Worm (Caenorhabditis elegans) whole organism, young adult: ENCODE results near the gene flp-7.

Experiments used
- B0019.2 ChIP-seq: fragments of 200-800 bp; sonication (Bioruptor generic); conservative IDR thresholded peaks from 2 replicates; pipeline ENCODE4 v1.3.6; 2022; ENCODE audit warnings: missing genetic modification reagents, missing genetic modification characterization, missing compliant biosample characterization
- B0035.1 ChIP-seq: sonication (generic microtip); optimal IDR thresholded peaks from 2 replicates; lab custom pipeline; 2016; ENCODE audit warnings: missing genetic modification characterization, mild to moderate bottlenecking, missing compliant biosample characterization, missing genotype, missing genetic modification reagents
- B0261.1 ChIP-seq: sonication (generic microtip); optimal IDR thresholded peaks from 2 replicates; lab custom pipeline; 2016; ENCODE audit warnings: mild to moderate bottlenecking, missing genetic modification characterization, moderate library complexity, missing compliant biosample characterization
- B0336.3 ChIP-seq: fragments of 200-800 bp; sonication (Bioruptor generic); IDR thresholded peaks from 2 replicates; pipeline ENCODE4 v1.3.6; 2022; ENCODE audit warnings: missing genetic modification characterization, missing compliant biosample characterization
- C06A6.2 ChIP-seq: fragments of 200-800 bp; sonication (Bioruptor generic); conservative IDR thresholded peaks from 2 replicates; pipeline ENCODE4 v1.3.6; 2022; ENCODE audit warnings: missing genetic modification characterization, missing compliant biosample characterization
- F22D6.2 ChIP-seq: sonication (generic microtip); optimal IDR thresholded peaks from 2 replicates; lab custom pipeline; 2016; ENCODE audit warnings: mild to moderate bottlenecking, missing genetic modification characterization, missing compliant biosample characterization
- F37B4.10 ChIP-seq: fragments of 200-800 bp; sonication (Bioruptor generic); IDR thresholded peaks from 2 replicates; pipeline ENCODE4 v1.3.6; 2022; ENCODE audit warnings: missing genetic modification characterization, missing compliant biosample characterization
- F39B2.1 ChIP-seq: fragments of 200-800 bp; sonication (Bioruptor generic); IDR thresholded peaks from 2 replicates; pipeline ENCODE4 v1.3.6; 2022; ENCODE audit warnings: missing genetic modification reagents, missing genetic modification characterization, missing compliant biosample characterization
- T26A5.8 ChIP-seq: sonication (generic microtip); optimal IDR thresholded peaks from 2 replicates; lab custom pipeline; 2016; ENCODE audit warnings: missing genetic modification characterization, missing compliant biosample characterization
- Y53F4B.3 ChIP-seq: fragments of 200-800 bp; sonication (Bioruptor generic); IDR thresholded peaks from 2 replicates; pipeline ENCODE4 v1.3.6; 2022; ENCODE audit warnings: missing genetic modification reagents, missing genetic modification characterization, missing compliant biosample characterization
- aptf-3 ChIP-seq: fragments of 200-800 bp; sonication (Bioruptor generic); IDR thresholded peaks from 2 replicates; pipeline ENCODE4 v1.3.6; 2022; ENCODE audit warnings: missing genetic modification characterization, missing compliant biosample characterization
- atf-7 ChIP-seq: sonication (generic microtip); optimal IDR thresholded peaks from 2 replicates; lab custom pipeline; 2017; ENCODE audit warnings: mild to moderate bottlenecking, missing genetic modification characterization, missing compliant biosample characterization
- athp-1 ChIP-seq: sonication (generic microtip); optimal IDR thresholded peaks from 2 replicates; lab custom pipeline; 2017; ENCODE audit warnings: mild to moderate bottlenecking, missing genetic modification characterization, missing compliant biosample characterization
- attf-6 ChIP-seq: fragments of 200-800 bp; sonication (Bioruptor generic); IDR thresholded peaks from 2 replicates; pipeline ENCODE4 v1.3.6; 2022; ENCODE audit warnings: missing genetic modification reagents, missing genetic modification characterization, missing compliant biosample characterization
- ceh-58 ChIP-seq: fragments of 200-800 bp; sonication (Bioruptor generic); IDR thresholded peaks from 2 replicates; pipeline ENCODE4 v1.3.6; 2022; ENCODE audit warnings: missing genetic modification characterization, missing compliant biosample characterization
- die-1 ChIP-seq: sonication (generic microtip); optimal IDR thresholded peaks from 2 replicates; lab custom pipeline; 2016; ENCODE audit warnings: missing genotype, mild to moderate bottlenecking, missing genetic modification characterization, missing compliant biosample characterization
- efl-1 ChIP-seq: fragments of 150-350 bp; optimal IDR thresholded peaks from 2 replicates; lab custom pipeline; 2014; ENCODE audit warnings: missing biosample characterization, missing genetic modification reagents, missing genetic modification characterization
- ets-4 ChIP-seq: fragments of 200-800 bp; sonication (Bioruptor generic); optimal IDR thresholded peaks from 2 replicates; lab custom pipeline; 2018; ENCODE audit warnings: mild to moderate bottlenecking, missing genetic modification characterization, missing compliant biosample characterization
- fkh-3 ChIP-seq: sonication (generic microtip); optimal IDR thresholded peaks from 2 replicates; lab custom pipeline; 2016; ENCODE audit warnings: mild to moderate bottlenecking, missing genetic modification characterization, missing compliant biosample characterization
- gei-17 ChIP-seq: fragments of 200-800 bp; sonication (Bioruptor generic); optimal IDR thresholded peaks from 2 replicates; lab custom pipeline; 2018; ENCODE audit warnings: mild to moderate bottlenecking, missing genetic modification characterization, missing compliant biosample characterization
- him-1 ChIP-seq: sonication (generic microtip); optimal IDR thresholded peaks from 2 replicates; lab custom pipeline; 2016; ENCODE audit warnings: missing genotype, missing genetic modification reagents, missing genetic modification characterization, missing compliant biosample characterization
- hlh-26 ChIP-seq: fragments of 200-800 bp; sonication (Bioruptor generic); conservative IDR thresholded peaks from 2 replicates; pipeline ENCODE4 v1.3.6; 2022; ENCODE audit warnings: missing genetic modification reagents, missing genetic modification characterization, missing compliant biosample characterization
- hmg-20 ChIP-seq: fragments of 200-800 bp; sonication (Bioruptor generic); IDR thresholded peaks from 2 replicates; pipeline ENCODE4 v1.3.6; 2022; ENCODE audit warnings: missing genetic modification reagents, missing genetic modification characterization, missing compliant biosample characterization
- hsf-1 ChIP-seq: fragments of 200-800 bp; sonication (Bioruptor generic); IDR thresholded peaks from 2 replicates; pipeline ENCODE4 v1.3.6; 2022; ENCODE audit warnings: missing genetic modification reagents, missing genetic modification characterization, missing compliant biosample characterization
- lag-1 ChIP-seq: fragments of 200-800 bp; sonication (Bioruptor generic); IDR thresholded peaks from 2 replicates; pipeline ENCODE4 v1.3.6; 2022; ENCODE audit warnings: missing genetic modification reagents, missing genetic modification characterization, missing compliant biosample characterization
- lsy-27 ChIP-seq: sonication (generic microtip); optimal IDR thresholded peaks from 2 replicates; lab custom pipeline; 2017; ENCODE audit warnings: missing genetic modification characterization, mild to moderate bottlenecking, missing compliant biosample characterization, antibody characterized with exemption, missing genotype, borderline replicate concordance; ENCODE audit not compliant: insufficient read depth
- madf-8 ChIP-seq: fragments of 200-800 bp; sonication (Bioruptor generic); conservative IDR thresholded peaks from 2 replicates; pipeline ENCODE4 v1.3.6; 2022; ENCODE audit warnings: missing genetic modification reagents, missing genetic modification characterization, missing compliant biosample characterization
- nfyb-1 ChIP-seq: fragments of 200-800 bp; sonication (Bioruptor generic); IDR thresholded peaks from 2 replicates; pipeline ENCODE4 v1.3.6; 2022; ENCODE audit warnings: missing genetic modification reagents, missing genetic modification characterization, missing compliant biosample characterization
- pha-4 ChIP-seq: fragments of 150-350 bp; sonication (generic microtip); optimal IDR thresholded peaks from 2 replicates; lab custom pipeline; 2014; ENCODE audit warnings: missing biosample characterization, missing genetic modification reagents, missing genetic modification characterization
- rec-8 ChIP-seq, 2 experiments: sonication (generic microtip); optimal IDR thresholded peaks; 2 replicates each; lab custom pipeline; 2016; ENCODE audit warnings: mild to moderate bottlenecking in 2 of 2, missing genetic modification characterization in 2 of 2, missing genetic modification reagents in 2 of 2, missing genotype in 2 of 2, missing biosample characterization in 1 of 2, missing compliant biosample characterization in 1 of 2, moderate library complexity in 1 of 2
- snpc-1.1 ChIP-seq: sonication (generic microtip); optimal IDR thresholded peaks from 2 replicates; lab custom pipeline; 2017; ENCODE audit warnings: missing genetic modification characterization, mild to moderate bottlenecking, missing compliant biosample characterization, antibody characterized with exemption, moderate library complexity, missing genotype, missing genetic modification reagents; ENCODE audit not compliant: insufficient read depth
- sptf-2 ChIP-seq: fragments of 200-800 bp; sonication (Bioruptor generic); optimal IDR thresholded peaks from 2 replicates; lab custom pipeline; 2018; ENCODE audit warnings: mild to moderate bottlenecking, missing genetic modification characterization, missing compliant biosample characterization
- tlf-1 ChIP-seq: fragments of 200-800 bp; sonication (Bioruptor generic); optimal IDR thresholded peaks from 2 replicates; lab custom pipeline; 2018; ENCODE audit warnings: mild to moderate bottlenecking, missing genetic modification characterization, missing compliant biosample characterization
- unc-62 ChIP-seq: fragments of 150-350 bp; optimal IDR thresholded peaks from 2 replicates; lab custom pipeline; 2014; ENCODE audit warnings: missing biosample characterization, missing genetic modification reagents, missing genetic modification characterization
- zfh-2 ChIP-seq: fragments of 200-800 bp; sonication (Bioruptor generic); conservative IDR thresholded peaks from 2 replicates; pipeline ENCODE4 v1.3.6; 2022; ENCODE audit warnings: missing genetic modification reagents, missing genetic modification characterization, missing compliant biosample characterization
- ztf-18 ChIP-seq: sonication (generic microtip); optimal IDR thresholded peaks from 2 replicates; lab custom pipeline; 2016; ENCODE audit warnings: missing genotype, mild to moderate bottlenecking, missing genetic modification characterization, missing compliant biosample characterization
- ztf-26 ChIP-seq: sonication (generic microtip); optimal IDR thresholded peaks from 2 replicates; lab custom pipeline; 2017; ENCODE audit warnings: missing genetic modification characterization, missing compliant biosample characterization

Gene flp-7

DNA sequence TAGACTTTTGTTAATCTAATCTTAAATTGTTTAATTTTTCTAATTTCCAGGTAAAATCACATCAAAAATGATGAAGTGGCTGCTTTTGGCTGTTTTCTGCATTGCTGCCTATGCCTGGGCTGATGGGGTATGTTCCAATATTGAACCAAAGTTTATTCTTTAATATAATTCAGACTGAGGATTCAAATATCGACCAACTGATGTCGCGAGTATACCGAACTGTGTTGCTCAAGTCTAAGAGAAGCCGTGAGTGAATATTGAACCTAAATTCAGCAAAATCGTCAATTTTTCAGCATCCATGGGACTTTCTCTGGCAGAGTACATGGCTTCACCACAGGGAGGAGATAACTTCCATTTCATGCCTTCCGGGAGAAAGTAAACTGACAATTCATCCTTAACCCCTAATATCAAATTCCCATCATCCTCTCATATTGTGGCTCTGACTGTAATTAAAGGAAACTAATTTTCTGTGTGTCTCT lies 19.0 kb downstream of the flp-7 start, which contains the start of gene nlp-49:
TSS of gene nlp-49 (plus strand) at position 51 of the 479 bp plus-strand sequence.
- TF ChIP-seq B0336.3 (GFP tag; lab: Robert Waterston, UW) (no peak), lag-1 (GFP tag; lab: Robert Waterston, UW) (no peak), athp-1 (tag; lab: Kevin White, UChicago) (no peak), hsf-1 (GFP tag; lab: Robert Waterston, UW) (no peak), nfyb-1 (GFP tag; lab: Robert Waterston, UW) (no peak), ceh-58 (GFP tag; lab: Robert Waterston, UW) (no peak), B0019.2 (GFP tag; lab: Robert Waterston, UW) (no peak), pha-4 (tag; lab: Kevin White, UChicago) (no peak), aptf-3 (GFP tag; lab: Robert Waterston, UW) (no peak)
- TF ChIP-seq, all 124 proteins: peak for 0

ce11 chrX:5905764-5906163 lies 20.1 kb downstream of the flp-7 start:
- TF ChIP-seq C06A6.2 (GFP tag; lab: Robert Waterston, UW) (no peak), zfh-2 (GFP tag; lab: Robert Waterston, UW) (peak; percentile 53; the same call in 1 of the 2 replicates)

DNA sequence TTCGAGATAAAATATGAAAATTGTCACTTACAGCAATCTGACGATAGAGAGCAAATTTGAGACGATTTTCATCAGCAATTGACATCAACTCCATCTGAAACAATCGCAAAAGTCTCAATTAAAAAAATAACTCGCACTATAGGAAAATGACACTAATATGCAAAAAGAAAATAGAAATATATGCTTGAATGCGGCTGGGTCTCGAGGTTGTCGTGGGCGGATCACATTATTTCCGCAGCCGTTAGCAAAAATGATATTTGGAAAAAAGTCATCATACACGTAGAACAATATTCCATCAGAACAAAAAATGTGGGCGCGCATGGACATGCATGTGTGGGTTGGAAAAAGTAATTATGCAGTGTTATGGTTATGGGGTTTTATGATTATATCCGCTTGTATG lies 31.6 kb downstream of the flp-7 start, which contains the start of gene Y23B4A.1:
TSS of gene Y23B4A.1 (minus strand) at position 101 of the 400 bp plus-strand sequence.
- no peak for TF ChIP-seq sptf-2 (GFP tag; lab: Kevin White, UChicago)
- TF ChIP-seq atf-7 (tag; lab: Kevin White, UChicago) = no peak
- no peak for TF ChIP-seq Y53F4B.3 (GFP tag; lab: Robert Waterston, UW)
- TF ChIP-seq efl-1 (GFP tag; lab: Kevin White, UChicago) = no peak
- no peak for TF ChIP-seq gei-17 (GFP tag; lab: Kevin White, UChicago)
- TF ChIP-seq B0261.1 = no peak
- no peak for TF ChIP-seq unc-62 (GFP tag; lab: Kevin White, UChicago)
- no peak for TF ChIP-seq hsf-1 (GFP tag; lab: Robert Waterston, UW)
- no peak for TF ChIP-seq F39B2.1 (GFP tag; lab: Robert Waterston, UW)
- TF ChIP-seq fkh-3 (tag; lab: Kevin White, UChicago) = no peak
- TF ChIP-seq hmg-20 = no peak
- TF ChIP-seq aptf-3 (GFP tag; lab: Robert Waterston, UW) = no peak
- no peak for TF ChIP-seq him-1 (tag; lab: Kevin White, UChicago)
- no peak for TF ChIP-seq snpc-1.1 (tag; lab: Kevin White, UChicago)
- TF ChIP-seq attf-6 (GFP tag; lab: Robert Waterston, UW) = no peak
- no peak for TF ChIP-seq ets-4 (GFP tag; lab: Kevin White, UChicago)

ce11 chrX:5919097-5919496 lies 33.4 kb downstream of the flp-7 start, which contains the start of gene capa-1:
TSS of gene capa-1 (plus strand) at chrX:5919397.
- TF ChIP-seq ztf-18 (tag; lab: Kevin White, UChicago) (no peak), rec-8 (tag; optimal IDR thresholded peaks at IDR 0.05; lab: Kevin White, UChicago) (no peak), lsy-27 (tag; lab: Kevin White, UChicago) (no peak), hlh-26 (GFP tag; lab: Robert Waterston, UW) (no peak), B0035.1 (tag; lab: Kevin White, UChicago) (no peak), ztf-26 (tag; lab: Kevin White, UChicago) (no peak), madf-8 (GFP tag; lab: Robert Waterston, UW) (no peak), die-1 (tag; lab: Kevin White, UChicago) (no peak), atf-7 (tag; lab: Kevin White, UChicago) (no peak), T26A5.8 (tag; lab: Kevin White, UChicago) (no peak), F37B4.10 (no peak), tlf-1 (GFP tag; lab: Kevin White, UChicago) (no peak), lag-1 (GFP tag; lab: Robert Waterston, UW) (no peak), F22D6.2 (tag; lab: Kevin White, UChicago) (no peak)
- TF ChIP-seq, all 124 proteins: peak for 0
